Worm (Caenorhabditis elegans): ENCODE results near the gene enpl-1.

enpl-1 gene

ce11 chrIV:11143228-11143444 lies 24.0 kb downstream of the enpl-1 start, which contains the start of gene F01G4.4:
TSS of gene F01G4.4 (plus strand) at chrIV:11143345.
- TF ChIP-seq unc-130 (GFP tag; optimal IDR thresholded peaks at IDR 0.05) (no peak), lir-3 (tag; optimal IDR thresholded peaks at IDR 0.05) (no peak), F44E2.7 (GFP tag; IDR thresholded peaks at IDR 0.05) (no peak)

ce11 chrIV:11145929-11146339 lies 26.8 kb downstream of the enpl-1 start:
- TF ChIP-seq Y48G9A.11 (GFP tag; IDR thresholded peaks at IDR 0.05): 0 out of 2 replicates have a peak, but pooled peaks have one; percentile 6
- TF ChIP-seq arid-1 (GFP tag; conservative IDR thresholded peaks at IDR 0.05): peak; percentile 80
- 0 out of 2 replicates have a peak, but pooled peaks have one; percentile 30 for TF ChIP-seq zfp-3 (GFP tag; conservative IDR thresholded peaks at IDR 0.05)
- TF ChIP-seq snpc-1.2 (GFP tag; IDR thresholded peaks at IDR 0.05): 0 out of 2 replicates have a peak, but pooled peaks have one; percentile 15
- peak; percentile 64; the same call in 1 of the 2 replicates for TF ChIP-seq pha-4 (GFP tag; IDR thresholded peaks at IDR 0.05)
- no peak for TF ChIP-seq pha-4 (tag; optimal IDR thresholded peaks at IDR 0.05)
- no peak for TF ChIP-seq ZK337.2 (GFP tag; IDR thresholded peaks at IDR 0.05)
- TF ChIP-seq unc-62 (GFP tag; optimal IDR thresholded peaks at IDR 0.05 in 1 of 2): peak in 1 of 2 experiments; percentile 51
- no peak for TF ChIP-seq unc-62 (tag; optimal IDR thresholded peaks at IDR 0.05)
- TF ChIP-seq lin-38 (GFP tag; IDR thresholded peaks at IDR 0.05): peak; percentile 62
- TF ChIP-seq nhr-237 (tag; optimal IDR thresholded peaks at IDR 0.05): no peak
- no peak for TF ChIP-seq fkh-10 (GFP tag; optimal IDR thresholded peaks at IDR 0.05)
- TF ChIP-seq F49E8.2 (tag; optimal IDR thresholded peaks at IDR 0.05; ENCODE audit: borderline replicate concordance): peak; percentile 89

- peak; percentile 98 for TF ChIP-seq aha-1 (tag)
- TF ChIP-seq nhr-41 (GFP tag; IDR thresholded peaks at IDR 0.05): no peak
Measured at ce11 chrIV:11146492-11146891, 27.4 kb downstream of the enpl-1 start.

- no peak for TF ChIP-seq ztf-11 (tag; optimal IDR thresholded peaks at IDR 0.05)
- TF ChIP-seq lin-1 (GFP tag; IDR thresholded peaks at IDR 0.05): no peak
- TF ChIP-seq ctbp-1 (GFP tag; IDR thresholded peaks at IDR 0.05): no peak
- no peak for TF ChIP-seq F44E2.7 (GFP tag; IDR thresholded peaks at IDR 0.05)
- no peak for TF ChIP-seq dmd-8 (GFP tag; IDR thresholded peaks at IDR 0.05)
- TF ChIP-seq madf-5 (GFP tag; IDR thresholded peaks at IDR 0.05): 0 out of 4 replicates have a peak, but pooled peaks of 1 of the 2 experiments have one; percentile 24
- TF ChIP-seq zag-1 (tag; optimal IDR thresholded peaks at IDR 0.05): peak; percentile 55
- no peak for TF ChIP-seq hlh-30 (tag; optimal IDR thresholded peaks at IDR 0.05; ENCODE audit: insufficient read depth)
- TF ChIP-seq cey-2 (tag; optimal IDR thresholded peaks at IDR 0.05; ENCODE audit: borderline replicate concordance, insufficient read depth): no peak
- no peak for TF ChIP-seq ceh-82 (tag; optimal IDR thresholded peaks at IDR 0.05)
- TF ChIP-seq zfp-3 (GFP tag; conservative IDR thresholded peaks at IDR 0.05): peak; percentile 61; the same call in 1 of the 2 replicates
- TF ChIP-seq spr-1 (tag; optimal IDR thresholded peaks at IDR 0.05): peak; percentile 43
- TF ChIP-seq Y48G9A.11 (GFP tag; IDR thresholded peaks at IDR 0.05): peak; percentile 36; the same call in 1 of the 2 replicates
- no peak for TF ChIP-seq nhr-76 (tag; optimal IDR thresholded peaks at IDR 0.05)
- no peak for TF ChIP-seq ces-1 (GFP tag; optimal IDR thresholded peaks at IDR 0.05)
- TF ChIP-seq fkh-10 (GFP tag; optimal IDR thresholded peaks at IDR 0.05): no peak
- TF ChIP-seq dmd-6 (GFP tag; IDR thresholded peaks at IDR 0.05): no peak
- TF ChIP-seq mdt-29 (GFP tag; IDR thresholded peaks at IDR 0.05): peak; percentile 34; the same call in 1 of the 2 replicates
- TF ChIP-seq F26F4.8 (GFP tag; conservative IDR thresholded peaks at IDR 0.05): 0 out of 2 replicates have a peak, but pooled peaks have one; percentile 18
- no peak for TF ChIP-seq nhr-6 (tag; optimal IDR thresholded peaks at IDR 0.05)
- TF ChIP-seq zip-11 (GFP tag; IDR thresholded peaks at IDR 0.05): no peak
- TF ChIP-seq dpl-1 (GFP tag; optimal IDR thresholded peaks at IDR 0.05): peak; percentile 21
- no peak for TF ChIP-seq lin-15B (tag; optimal IDR thresholded peaks at IDR 0.05)
- no peak for TF ChIP-seq lin-29 (GFP tag; IDR thresholded peaks at IDR 0.05)
- peak in 1 of 2 experiments; percentile 71 for TF ChIP-seq lsy-2 (tag; optimal IDR thresholded peaks at IDR 0.05)
- TF ChIP-seq gei-8 (GFP tag; optimal IDR thresholded peaks at IDR 0.05): peak; percentile 31
- TF ChIP-seq tra-1 (GFP tag; IDR thresholded peaks at IDR 0.05): no peak; the same call in 1 of the 2 replicates
- peak in 1 of 2 experiments; percentile 40 for TF ChIP-seq daf-16 (GFP tag; optimal IDR thresholded peaks at IDR 0.05)
- TF ChIP-seq daf-16 (tag; optimal IDR thresholded peaks at IDR 0.05): peak; percentile 49
- peak; percentile 25 for TF ChIP-seq zfp-2 (tag; optimal IDR thresholded peaks at IDR 0.05)
- no peak for TF ChIP-seq ceh-62 (tag; optimal IDR thresholded peaks at IDR 0.05)
- no peak for TF ChIP-seq aha-1 (tag)
- no peak for TF ChIP-seq ZK546.5 (tag; optimal IDR thresholded peaks at IDR 0.05)
Measured at ce11 chrIV:11146962-11147470, 27.9 kb downstream of the enpl-1 start, which contains the start of gene pigq-1. TSS of gene pigq-1 (minus strand) at chrIV:11147247.
